Worm (Caenorhabditis elegans) whole organism, L1 larva: ENCODE measurements around the gene picd-1.

ENCODE experiments used
- C04F5.9 ChIP-seq: sonication (generic microtip); optimal IDR thresholded peaks from 2 replicates; lab custom pipeline; 2016; ENCODE audit warnings: missing genetic modification characterization, missing compliant biosample characterization
- C16A3.4 ChIP-seq: fragments of 150-350 bp; optimal IDR thresholded peaks from 2 replicates; lab custom pipeline; 2014; ENCODE audit warnings: missing biosample characterization, missing genetic modification characterization
- F16B12.6 ChIP-seq: fragments of 150-350 bp; optimal IDR thresholded peaks from 2 replicates; lab custom pipeline; 2014; ENCODE audit warnings: missing biosample characterization, missing genetic modification characterization
- Y116A8C.19 ChIP-seq: sonication (generic microtip); optimal IDR thresholded peaks from 2 replicates; lab custom pipeline; 2016; ENCODE audit warnings: missing compliant biosample characterization, missing genetic modification characterization, borderline replicate concordance
- aly-2 ChIP-seq: fragments of 150-350 bp; optimal IDR thresholded peaks from 2 replicates; lab custom pipeline; 2014; ENCODE audit warnings: missing biosample characterization, missing genetic modification characterization
- ama-1 ChIP-seq: fragments of 150-350 bp; optimal IDR thresholded peaks from 2 replicates; lab custom pipeline; 2014
- blmp-1 ChIP-seq: fragments of 150-350 bp; optimal IDR thresholded peaks from 2 replicates; lab custom pipeline; 2014; ENCODE audit warnings: missing biosample characterization, missing genetic modification characterization
- ceh-63 ChIP-seq: fragments of 200-800 bp; sonication (Bioruptor generic); optimal IDR thresholded peaks from 2 replicates; lab custom pipeline; 2018; ENCODE audit warnings: mild to moderate bottlenecking, missing genetic modification characterization, missing compliant biosample characterization
- ceh-88 ChIP-seq: fragments of 200-800 bp; sonication (Bioruptor generic); IDR thresholded peaks from 2 replicates; pipeline ENCODE4 v1.3.6; 2022; ENCODE audit warnings: missing genetic modification characterization, missing compliant biosample characterization
- ceh-90 ChIP-seq: sonication (generic microtip); optimal IDR thresholded peaks from 2 replicates; lab custom pipeline; 2016; ENCODE audit warnings: missing genetic modification characterization, missing compliant biosample characterization
- ces-1 ChIP-seq: fragments of 150-350 bp; optimal IDR thresholded peaks from 2 replicates; lab custom pipeline; 2014; ENCODE audit warnings: missing biosample characterization, missing genetic modification reagents, missing genetic modification characterization
- efl-1 ChIP-seq, 4 experiments: fragments of 150-350 bp; optimal IDR thresholded peaks in 3 of 4; peaks in 1 of 4; 1 replicate in 1 of 4; 2 replicates in 3 of 4; lab custom pipeline; 2014; ENCODE audit warnings: missing biosample characterization in 2 of 4, missing genetic modification characterization in 2 of 4, missing genetic modification reagents in 2 of 4
- elt-2 ChIP-seq: sonication (generic microtip); optimal IDR thresholded peaks from 2 replicates; lab custom pipeline; 2016; ENCODE audit warnings: missing genetic modification characterization, mild to moderate bottlenecking, inconsistent platforms, missing compliant biosample characterization, missing genetic modification reagents
- ets-5 ChIP-seq: fragments of 200-800 bp; sonication (Bioruptor generic); IDR thresholded peaks from 2 replicates; pipeline ENCODE4 v1.3.6; 2022; ENCODE audit warnings: missing genetic modification characterization, missing compliant biosample characterization
- fkh-10 ChIP-seq: sonication (generic microtip); optimal IDR thresholded peaks from 2 replicates; lab custom pipeline; 2017; ENCODE audit warnings: missing biosample characterization, missing genetic modification reagents, missing genetic modification characterization
- fkh-4 ChIP-seq: sonication (generic microtip); optimal IDR thresholded peaks from 2 replicates; lab custom pipeline; 2016; ENCODE audit warnings: missing compliant biosample characterization, missing genetic modification characterization, borderline replicate concordance
- fkh-8 ChIP-seq: sonication (generic microtip); optimal IDR thresholded peaks from 2 replicates; lab custom pipeline; 2016; ENCODE audit warnings: mild to moderate bottlenecking, missing genetic modification characterization, missing compliant biosample characterization
- hlh-17 ChIP-seq: fragments of 200-800 bp; sonication (Bioruptor generic); optimal IDR thresholded peaks from 2 replicates; lab custom pipeline; 2018; ENCODE audit warnings: missing genetic modification characterization, mild to moderate bottlenecking, missing compliant biosample characterization, moderate library complexity, borderline replicate concordance
- hpl-2 ChIP-seq: fragments of 150-350 bp; optimal IDR thresholded peaks from 2 replicates; lab custom pipeline; 2014; ENCODE audit warnings: missing biosample characterization, missing genetic modification reagents, missing genetic modification characterization
- jun-1 ChIP-seq: fragments of 150-350 bp; optimal IDR thresholded peaks from 2 replicates; lab custom pipeline; 2014; ENCODE audit warnings: missing biosample characterization, missing genetic modification reagents, missing genetic modification characterization
- lin-15B ChIP-seq: fragments of 150-350 bp; sonication (generic microtip); optimal IDR thresholded peaks from 3 replicates; lab custom pipeline; 2014; ENCODE audit warnings: missing biosample characterization, missing genetic modification characterization
- mep-1 ChIP-seq: fragments of 150-350 bp; optimal IDR thresholded peaks from 2 replicates; lab custom pipeline; 2014; ENCODE audit warnings: missing biosample characterization, missing genetic modification characterization
- nhr-19 ChIP-seq: fragments of 200-800 bp; sonication (Bioruptor generic); conservative IDR thresholded peaks from 2 replicates; pipeline ENCODE4 v1.3.6; 2022; ENCODE audit warnings: missing genetic modification characterization, missing compliant biosample characterization
- nhr-20 ChIP-seq: sonication (generic microtip); optimal IDR thresholded peaks from 2 replicates; lab custom pipeline; 2016; ENCODE audit warnings: mild to moderate bottlenecking, missing genetic modification characterization, missing compliant biosample characterization
- nhr-28 ChIP-seq: fragments of 150-350 bp; optimal IDR thresholded peaks from 2 replicates; lab custom pipeline; 2014; ENCODE audit warnings: missing biosample characterization, missing genetic modification characterization
- nhr-71 ChIP-seq: sonication (generic microtip); optimal IDR thresholded peaks from 2 replicates; lab custom pipeline; 2016; ENCODE audit warnings: mild to moderate bottlenecking, missing genetic modification characterization, moderate library complexity, missing compliant biosample characterization
- nhr-76 ChIP-seq: sonication (generic microtip); optimal IDR thresholded peaks from 2 replicates; lab custom pipeline; 2017; ENCODE audit warnings: missing biosample characterization, missing genetic modification characterization
- nhr-84 ChIP-seq: sonication (generic microtip); optimal IDR thresholded peaks from 2 replicates; lab custom pipeline; 2017; ENCODE audit warnings: missing biosample characterization, missing genetic modification characterization
- nhr-85 ChIP-seq: sonication (generic microtip); peaks from one replicate; lab custom pipeline; 2016; ENCODE audit warnings: missing genetic modification characterization, inconsistent platforms, missing compliant biosample characterization
- nhr-90 ChIP-seq: sonication (generic microtip); optimal IDR thresholded peaks from 2 replicates; lab custom pipeline; 2016; ENCODE audit warnings: mild to moderate bottlenecking, missing genetic modification characterization, missing compliant biosample characterization; ENCODE audit not compliant: poor library complexity
- pqm-1 ChIP-seq: sonication (generic microtip); optimal IDR thresholded peaks from 3 replicates; lab custom pipeline; 2017; ENCODE audit warnings: missing biosample characterization, missing genetic modification characterization
- snpc-4 ChIP-seq: fragments of 150-350 bp; optimal IDR thresholded peaks from 2 replicates; lab custom pipeline; 2014; ENCODE audit warnings: missing biosample characterization, missing genetic modification characterization
- snu-23 ChIP-seq: sonication (generic microtip); optimal IDR thresholded peaks from 2 replicates; lab custom pipeline; 2016; ENCODE audit warnings: missing genetic modification characterization, missing compliant biosample characterization
- sptf-1 ChIP-seq: fragments of 150-350 bp; optimal IDR thresholded peaks from 2 replicates; lab custom pipeline; 2014; ENCODE audit warnings: missing biosample characterization, missing genetic modification characterization
- sup-37 ChIP-seq: fragments of 200-800 bp; sonication (Bioruptor generic); optimal IDR thresholded peaks from 2 replicates; lab custom pipeline; 2018; ENCODE audit warnings: mild to moderate bottlenecking, missing genetic modification characterization, missing compliant biosample characterization
- tbx-2 ChIP-seq: sonication (generic microtip); optimal IDR thresholded peaks from 2 replicates; lab custom pipeline; 2016; ENCODE audit warnings: missing genetic modification characterization, missing compliant biosample characterization
- unc-130 ChIP-seq: fragments of 150-350 bp; optimal IDR thresholded peaks from 2 replicates; lab custom pipeline; 2017; ENCODE audit warnings: missing biosample characterization, missing genetic modification characterization, inconsistent platforms
- unc-86 ChIP-seq: sonication (generic microtip); optimal IDR thresholded peaks from 2 replicates; lab custom pipeline; 2016; ENCODE audit warnings: missing genetic modification characterization, missing compliant biosample characterization
- unc-98 ChIP-seq: fragments of 200-800 bp; sonication (Bioruptor generic); IDR thresholded peaks from 2 replicates; pipeline ENCODE4 v1.3.6; 2022; ENCODE audit warnings: missing genetic modification characterization, missing compliant biosample characterization
- xbp-1 ChIP-seq: sonication (generic microtip); optimal IDR thresholded peaks from 2 replicates; lab custom pipeline; 2016; ENCODE audit warnings: missing genetic modification characterization, missing compliant biosample characterization
- zag-1 ChIP-seq: fragments of 150-350 bp; optimal IDR thresholded peaks from 2 replicates; lab custom pipeline; 2014; ENCODE audit warnings: missing biosample characterization, missing genetic modification characterization
- ztf-4 ChIP-seq: fragments of 150-350 bp; optimal IDR thresholded peaks from 2 replicates; lab custom pipeline; 2014; ENCODE audit warnings: missing biosample characterization, missing genetic modification characterization

picd-1 gene

ce11 chrV:144794-145193 lies 40.2 kb downstream of the picd-1 start, which contains the start of gene srh-82:
TSS of gene srh-82 (plus strand) at chrV:145094.
- TF ChIP-seq efl-1 (optimal IDR thresholded peaks at IDR 0.05; lab: Kevin White, UChicago) (no peak), efl-1 (GFP tag; optimal IDR thresholded peaks at IDR 0.05 in 1 of 2; lab: Kevin White, UChicago) (peak in 1 of 2 experiments; percentile 0), nhr-90 (tag; lab: Kevin White, UChicago) (no peak), C16A3.4 (tag; lab: Kevin White, UChicago) (no peak), snpc-4 (tag; lab: Kevin White, UChicago) (no peak), unc-86 (tag; lab: Kevin White, UChicago) (no peak), fkh-8 (tag; lab: Kevin White, UChicago) (no peak), fkh-4 (tag; lab: Kevin White, UChicago) (no peak), tbx-2 (tag; lab: Kevin White, UChicago) (no peak), jun-1 (tag; lab: Kevin White, UChicago) (no peak)

ce11 chrV:145694-146093 lies 41.1 kb downstream of the picd-1 start:
- TF ChIP-seq snpc-4 (tag; lab: Kevin White, UChicago) (no peak), ama-1 (lab: Kevin White, UChicago) (no peak), nhr-90 (tag; lab: Kevin White, UChicago) (no peak), ceh-63 (GFP tag; lab: Kevin White, UChicago) (no peak), ceh-88 (GFP tag; lab: Robert Waterston, UW) (no peak), efl-1 (optimal IDR thresholded peaks at IDR 0.05; lab: Kevin White, UChicago) (no peak), efl-1 (GFP tag; optimal IDR thresholded peaks at IDR 0.05 in 1 of 2; lab: Kevin White, UChicago) (no peak), nhr-28 (tag; lab: Kevin White, UChicago) (no peak), C16A3.4 (tag; lab: Kevin White, UChicago) (no peak), tbx-2 (tag; lab: Kevin White, UChicago) (no peak), sup-37 (GFP tag; lab: Kevin White, UChicago) (no peak), nhr-20 (tag; lab: Kevin White, UChicago) (no peak)

- TF ChIP-seq hpl-2 (GFP tag; lab: Kevin White, UChicago) (no peak), tbx-2 (tag; lab: Kevin White, UChicago) (no peak), nhr-28 (tag; lab: Kevin White, UChicago) (no peak), ets-5 (no peak), C04F5.9 (no peak), aly-2 (no peak), zag-1 (tag; lab: Kevin White, UChicago) (no peak), unc-98 (no peak), Y116A8C.19 (tag; lab: Kevin White, UChicago) (no peak), elt-2 (tag; lab: Kevin White, UChicago) (no peak), ceh-90 (tag; lab: Kevin White, UChicago) (no peak), nhr-76 (tag; lab: Kevin White, UChicago) (no peak)
- TF ChIP-seq, all 84 proteins: peak for 0
Measured at ce11 chrV:150059-150458, 45.4 kb downstream of the picd-1 start.

ce11 chrV:151310-151709 lies 46.7 kb downstream of the picd-1 start, which contains the start of gene W03F9.4:
TSS of gene W03F9.4 (minus strand) at chrV:151388.
- TF ChIP-seq efl-1 (optimal IDR thresholded peaks at IDR 0.05; lab: Kevin White, UChicago), result no peak
- peak in 1 of 2 experiments; percentile 28 for TF ChIP-seq efl-1 (GFP tag; optimal IDR thresholded peaks at IDR 0.05 in 1 of 2; lab: Kevin White, UChicago)
- TF ChIP-seq ztf-4 (tag; lab: Kevin White, UChicago), result no peak
- TF ChIP-seq xbp-1 (tag; lab: Kevin White, UChicago), result no peak
- peak; percentile 26 for TF ChIP-seq nhr-20 (tag; lab: Kevin White, UChicago)
- TF ChIP-seq blmp-1 (tag; lab: Kevin White, UChicago), result peak; percentile 55
- TF ChIP-seq, all 84 proteins: peak for 3

- no peak for TF ChIP-seq fkh-4 (tag; lab: Kevin White, UChicago)
- no peak for TF ChIP-seq hlh-17 (GFP tag; lab: Kevin White, UChicago)
- no peak for TF ChIP-seq sup-37 (GFP tag; lab: Kevin White, UChicago)
- no peak for TF ChIP-seq nhr-71 (tag; lab: Kevin White, UChicago)
- TF ChIP-seq pqm-1, result no peak
- no peak for TF ChIP-seq nhr-85 (tag; lab: Kevin White, UChicago)
- TF ChIP-seq sptf-1, result no peak
- TF ChIP-seq nhr-84, result no peak
- no peak for TF ChIP-seq ces-1 (GFP tag; lab: Kevin White, UChicago)
- no peak for TF ChIP-seq ets-5
- no peak for TF ChIP-seq F16B12.6
- no peak for TF ChIP-seq mep-1 (tag; lab: Kevin White, UChicago)
- TF ChIP-seq lin-15B (tag; lab: Kevin White, UChicago), result no peak
- TF ChIP-seq unc-130 (tag; lab: Kevin White, UChicago), result no peak
- TF ChIP-seq tbx-2 (tag; lab: Kevin White, UChicago), result no peak
- TF ChIP-seq snu-23, result no peak
- no peak for TF ChIP-seq efl-1 (optimal IDR thresholded peaks at IDR 0.05; lab: Kevin White, UChicago)
- no peak for TF ChIP-seq efl-1 (GFP tag; optimal IDR thresholded peaks at IDR 0.05 in 1 of 2; lab: Kevin White, UChicago)
- no peak for TF ChIP-seq fkh-10 (GFP tag; lab: Kevin White, UChicago)
- no peak for TF ChIP-seq nhr-19
Measured at ce11 chrV:152156-152555, 47.5 kb downstream of the picd-1 start.
